ENCODE assay signal across 4 worm cellular contexts in genomic region chrIV:11961485-11962255, ce11.
TF ChIP-seq lines count a peak whose summit lies in the region.

ZK829.7 (minus strand) TSS chrIV:11961535.

TF ChIP-seq in whole organism, L2 larva, 48 proteins besides CTCF, POLR2A, EP300 and RAD21 (continues in another document):
- TF ChIP-seq ZK546.5 (tag; optimal IDR thresholded peaks at IDR 0.05; lab: Kevin White, UChicago) (peak; percentile 48), lin-11 (tag; optimal IDR thresholded peaks at IDR 0.05; lab: Kevin White, UChicago) (no peak), sma-3 (GFP tag; optimal IDR thresholded peaks at IDR 0.05; lab: Kevin White, UChicago) (peak; percentile 82), snpc-4 (tag; optimal IDR thresholded peaks at IDR 0.05; lab: Kevin White, UChicago) (peak; percentile 34), lin-13 (GFP tag; optimal IDR thresholded peaks at IDR 0.05; lab: Kevin White, UChicago) (peak; percentile 81), nhr-237 (tag; optimal IDR thresholded peaks at IDR 0.05; lab: Kevin White, UChicago) (peak; percentile 65), crh-2 (tag; optimal IDR thresholded peaks at IDR 0.05; lab: Kevin White, UChicago) (peak; percentile 85), lsy-2 (tag; optimal IDR thresholded peaks at IDR 0.05; lab: Kevin White, UChicago) (peak; percentile 77 to 89), blmp-1 (tag; optimal IDR thresholded peaks at IDR 0.05; lab: Kevin White, UChicago; ENCODE audit: insufficient read depth) (peak; percentile 13), F13H6.1 (tag; optimal IDR thresholded peaks at IDR 0.05; lab: Kevin White, UChicago) (peak; percentile 68), unc-39 (tag; optimal IDR thresholded peaks at IDR 0.05; lab: Kevin White, UChicago) (no peak), sem-4 (tag; optimal IDR thresholded peaks at IDR 0.05; lab: Kevin White, UChicago) (peak; percentile 60), nhr-10 (tag; optimal IDR thresholded peaks at IDR 0.05; lab: Kevin White, UChicago) (no peak), nhr-77 (tag; optimal IDR thresholded peaks at IDR 0.05; lab: Kevin White, UChicago) (peak; percentile 20), gmeb-1 (tag; optimal IDR thresholded peaks at IDR 0.05; lab: Kevin White, UChicago) (peak; percentile 98), sma-9 (GFP tag; optimal IDR thresholded peaks at IDR 0.05; lab: Kevin White, UChicago) (peak; percentile 93), sma-9 (tag; optimal IDR thresholded peaks at IDR 0.05; lab: Kevin White, UChicago) (no peak), ztf-1 (GFP tag; conservative IDR thresholded peaks at IDR 0.05; lab: Robert Waterston, UW) (no peak), nhr-11 (tag; optimal IDR thresholded peaks at IDR 0.05; lab: Kevin White, UChicago) (no peak), mab-5 (tag; optimal IDR thresholded peaks at IDR 0.05; lab: Kevin White, UChicago) (peak; percentile 30), unc-62 (GFP tag; optimal IDR thresholded peaks at IDR 0.05; lab: Kevin White, UChicago) (no peak), egl-27 (tag; optimal IDR thresholded peaks at IDR 0.05; lab: Kevin White, UChicago) (peak; percentile 47), nhr-12 (tag; optimal IDR thresholded peaks at IDR 0.05; lab: Kevin White, UChicago) (no peak)

TF ChIP-seq in whole organism, L4 larva, 104 proteins besides CTCF, POLR2A, EP300 and RAD21 (continues in another document):
- TF ChIP-seq lin-29 (GFP tag; IDR thresholded peaks at IDR 0.05; lab: Robert Waterston, UW): no peak
- TF ChIP-seq R02D3.7 (tag; optimal IDR thresholded peaks at IDR 0.05; lab: Kevin White, UChicago): no peak
- TF ChIP-seq Y105C5A.15 (GFP tag; IDR thresholded peaks at IDR 0.05; lab: Robert Waterston, UW): no peak
- no peak for TF ChIP-seq spr-3 (GFP tag; optimal IDR thresholded peaks at IDR 0.05; lab: Kevin White, UChicago)
- no peak for TF ChIP-seq tra-1 (GFP tag; IDR thresholded peaks at IDR 0.05; lab: Robert Waterston, UW)
- no peak for TF ChIP-seq tag-97 (GFP tag; IDR thresholded peaks at IDR 0.05; lab: Robert Waterston, UW)
- TF ChIP-seq skn-1 (tag; optimal IDR thresholded peaks at IDR 0.05; lab: Kevin White, UChicago): no peak
- TF ChIP-seq Y48G9A.11 (GFP tag; IDR thresholded peaks at IDR 0.05; lab: Robert Waterston, UW): no peak
- TF ChIP-seq nhr-10 (tag; optimal IDR thresholded peaks at IDR 0.05; lab: Kevin White, UChicago): no peak
- no peak for TF ChIP-seq lin-13 (GFP tag; optimal IDR thresholded peaks at IDR 0.05; lab: Kevin White, UChicago)
- TF ChIP-seq nhr-42 (GFP tag; IDR thresholded peaks at IDR 0.05; lab: Robert Waterston, UW): no peak
- peak; percentile 55 for TF ChIP-seq hlh-30 (tag; optimal IDR thresholded peaks at IDR 0.05; lab: Kevin White, UChicago; ENCODE audit: insufficient read depth)
- TF ChIP-seq spr-1 (tag; optimal IDR thresholded peaks at IDR 0.05; lab: Kevin White, UChicago): peak; percentile 7
- TF ChIP-seq unc-39 (tag; optimal IDR thresholded peaks at IDR 0.05; lab: Kevin White, UChicago): no peak
- TF ChIP-seq php-3 (GFP tag; IDR thresholded peaks at IDR 0.05; lab: Robert Waterston, UW): no peak
- 0 out of 2 replicates have a peak, but pooled peaks have one; percentile 21 for TF ChIP-seq arid-1 (GFP tag; conservative IDR thresholded peaks at IDR 0.05; lab: Robert Waterston, UW)
- TF ChIP-seq F26F4.8 (GFP tag; conservative IDR thresholded peaks at IDR 0.05; lab: Robert Waterston, UW): no peak
- no peak for TF ChIP-seq ceh-44 (GFP tag; IDR thresholded peaks at IDR 0.05; lab: Robert Waterston, UW)
- no peak for TF ChIP-seq Y5F2A.4 (GFP tag; optimal IDR thresholded peaks at IDR 0.05; lab: Kevin White, UChicago)
- TF ChIP-seq mxl-2 (GFP tag; conservative IDR thresholded peaks at IDR 0.05; lab: Robert Waterston, UW): peak; percentile 99
- TF ChIP-seq lir-3 (tag; optimal IDR thresholded peaks at IDR 0.05; lab: Kevin White, UChicago): no peak
- no peak for TF ChIP-seq saeg-2 (GFP tag; IDR thresholded peaks at IDR 0.05; lab: Robert Waterston, UW)
- TF ChIP-seq lin-1 (GFP tag; IDR thresholded peaks at IDR 0.05; lab: Robert Waterston, UW): no peak
- TF ChIP-seq nhr-77 (tag; optimal IDR thresholded peaks at IDR 0.05; lab: Kevin White, UChicago): peak; percentile 13
- no peak for TF ChIP-seq ZK546.5 (tag; optimal IDR thresholded peaks at IDR 0.05; lab: Kevin White, UChicago)

TF ChIP-seq in whole organism, late embryonic, 69 proteins besides CTCF, POLR2A, EP300 and RAD21:
- no peak for TF ChIP-seq ceh-34 (tag; optimal IDR thresholded peaks at IDR 0.05; lab: Kevin White, UChicago)
- no peak for TF ChIP-seq pha-2 (tag; optimal IDR thresholded peaks at IDR 0.05; lab: Kevin White, UChicago)
- no peak for TF ChIP-seq hlh-15 (tag; optimal IDR thresholded peaks at IDR 0.05; lab: Kevin White, UChicago)
- TF ChIP-seq ceh-18 (tag; optimal IDR thresholded peaks at IDR 0.05; lab: Kevin White, UChicago): no peak
- TF ChIP-seq unc-55 (GFP tag; optimal IDR thresholded peaks at IDR 0.05; lab: Kevin White, UChicago): peak; percentile 7
- TF ChIP-seq ceh-30 (tag; optimal IDR thresholded peaks at IDR 0.05; lab: Kevin White, UChicago): peak; percentile 34
- TF ChIP-seq ceh-31 (tag; optimal IDR thresholded peaks at IDR 0.05; lab: Kevin White, UChicago): no peak
- TF ChIP-seq nfya-1 (tag; optimal IDR thresholded peaks at IDR 0.05; lab: Kevin White, UChicago): peak; percentile 24
- TF ChIP-seq rnt-1 (tag; optimal IDR thresholded peaks at IDR 0.05; lab: Kevin White, UChicago): no peak
- TF ChIP-seq hlh-30 (tag; optimal IDR thresholded peaks at IDR 0.05; lab: Kevin White, UChicago; ENCODE audit: insufficient read depth): peak; percentile 16
- TF ChIP-seq pax-1 (tag; optimal IDR thresholded peaks at IDR 0.05; lab: Kevin White, UChicago): peak; percentile 41
- TF ChIP-seq unc-42 (tag; optimal IDR thresholded peaks at IDR 0.05; lab: Kevin White, UChicago): peak; percentile 20
TF ChIP-seq in whole organism, late embryonic: peak in this region for 6.

TF ChIP-seq in whole organism, mixed stage, embryonic, 35 proteins besides CTCF, POLR2A, EP300 and RAD21:
- peak; percentile 5 for TF ChIP-seq ces-1 (GFP tag; optimal IDR thresholded peaks at IDR 0.05; lab: Kevin White, UChicago)
- peak; percentile 20 for TF ChIP-seq hlh-1 (tag; optimal IDR thresholded peaks at IDR 0.05; lab: Kevin White, UChicago)
- TF ChIP-seq ceh-39 (tag; optimal IDR thresholded peaks at IDR 0.05; lab: Kevin White, UChicago): peak; percentile 46
- TF ChIP-seq mep-1 (tag; optimal IDR thresholded peaks at IDR 0.05; lab: Kevin White, UChicago): peak; percentile 44
- TF ChIP-seq M03D4.4 (tag; optimal IDR thresholded peaks at IDR 0.05; lab: Kevin White, UChicago): no peak
- TF ChIP-seq ztf-11 (tag; optimal IDR thresholded peaks at IDR 0.05; lab: Kevin White, UChicago): no peak
- TF ChIP-seq nhr-237 (tag; optimal IDR thresholded peaks at IDR 0.05; lab: Kevin White, UChicago): peak; percentile 44
- TF ChIP-seq lin-13 (tag; optimal IDR thresholded peaks at IDR 0.05; lab: Kevin White, UChicago): peak; percentile 58
- TF ChIP-seq pha-4 (tag; optimal IDR thresholded peaks at IDR 0.05; lab: Kevin White, UChicago): peak; percentile 81
- peak; percentile 68 for TF ChIP-seq lsy-2 (tag; optimal IDR thresholded peaks at IDR 0.05; lab: Kevin White, UChicago)
- no peak for TF ChIP-seq tbx-8 (GFP tag; optimal IDR thresholded peaks at IDR 0.05; lab: Kevin White, UChicago)
